Fruit fly (Drosophila melanogaster) whole organism, embryonic: ENCODE data around the gene CG34258.

Experiments used
- CG1024 ChIP-seq: fragments of 200-800 bp; sonication (Bioruptor generic); IDR thresholded peaks from 2 replicates; pipeline ENCODE4 v1.3.6; 2022; ENCODE audit warnings: missing biosample characterization, missing genetic modification characterization
- CG10431 ChIP-seq: fragments of 200-800 bp; sonication (Bioruptor generic); optimal IDR thresholded peaks from 3 replicates; lab custom pipeline; 2018; ENCODE audit warnings: missing biosample characterization, mild to moderate bottlenecking, missing genetic modification characterization
- CG11695 ChIP-seq: fragments of 200-800 bp; sonication (Bioruptor generic); IDR thresholded peaks from 3 replicates; pipeline ENCODE4 v1.3.6; 2022; ENCODE audit warnings: missing biosample characterization, missing genetic modification characterization
- CG11696 ChIP-seq: fragments of 200-800 bp; sonication (Bioruptor generic); IDR thresholded peaks from 2 replicates; pipeline ENCODE4 v1.3.6; 2022; ENCODE audit warnings: missing biosample characterization, missing genetic modification characterization
- CG13296 ChIP-seq: fragments of 200-800 bp; sonication (Bioruptor generic); optimal IDR thresholded peaks from 3 replicates; lab custom pipeline; 2018; ENCODE audit warnings: missing biosample characterization, mild to moderate bottlenecking, missing genetic modification characterization
- CG14050 ChIP-seq: fragments of 200-800 bp; sonication (Bioruptor generic); IDR thresholded peaks from 3 replicates; pipeline ENCODE4 v1.3.6; 2022; ENCODE audit warnings: missing biosample characterization, missing genetic modification characterization
- CG16815 ChIP-seq: fragments of 200-800 bp; sonication (Bioruptor generic); optimal IDR thresholded peaks from 3 replicates; lab custom pipeline; 2017; ENCODE audit warnings: missing biosample characterization, mild to moderate bottlenecking, missing genetic modification characterization
- CG17568 ChIP-seq: fragments of 200-800 bp; sonication (Bioruptor generic); optimal IDR thresholded peaks from 2 replicates; lab custom pipeline; 2018; ENCODE audit warnings: missing biosample characterization, mild to moderate bottlenecking, missing genetic modification characterization, moderate library complexity
- CG18262 ChIP-seq: fragments of 200-800 bp; optimal IDR thresholded peaks from 3 replicates; lab custom pipeline; 2019; ENCODE audit warnings: missing biosample characterization, mild to moderate bottlenecking, missing genetic modification characterization, moderate library complexity
- CG18476 ChIP-seq: fragments of 200-800 bp; sonication (Bioruptor generic); optimal IDR thresholded peaks from 2 replicates; lab custom pipeline; 2016; ENCODE audit warnings: missing biosample characterization, mild to moderate bottlenecking, missing genetic modification characterization
- CG2120 ChIP-seq: fragments of 200-800 bp; sonication (Bioruptor generic); optimal IDR thresholded peaks from 3 replicates; lab custom pipeline; 2016; ENCODE audit warnings: missing biosample characterization, missing genetic modification characterization
- CG31441 ChIP-seq: fragments of 200-800 bp; sonication (Bioruptor generic); IDR thresholded peaks from 2 replicates; pipeline ENCODE4 v1.3.6; 2022; ENCODE audit warnings: missing biosample characterization, missing genetic modification characterization
- CG3847 ChIP-seq: fragments of 200-800 bp; sonication (Bioruptor generic); IDR thresholded peaks from 2 replicates; pipeline ENCODE4 v1.3.6; 2022; ENCODE audit warnings: missing biosample characterization, missing genetic modification characterization
- CG6689 ChIP-seq: fragments of 200-800 bp; sonication (Bioruptor generic); IDR thresholded peaks from 2 replicates; pipeline ENCODE4 v1.3.6; 2022; ENCODE audit warnings: missing biosample characterization, missing genetic modification characterization
- CG6765 ChIP-seq: fragments of 200-800 bp; sonication (Bioruptor generic); optimal IDR thresholded peaks from 3 replicates; lab custom pipeline; 2017; ENCODE audit warnings: missing biosample characterization, mild to moderate bottlenecking, missing genetic modification characterization
- CG6813 ChIP-seq: fragments of 200-800 bp; sonication (Bioruptor generic); optimal IDR thresholded peaks from 2 replicates; lab custom pipeline; 2017; ENCODE audit warnings: missing biosample characterization, missing genetic modification characterization, mild to moderate bottlenecking, moderate library complexity, missing genetic modification reagents
- CG6854 ChIP-seq: fragments of 200-800 bp; sonication (Bioruptor generic); optimal IDR thresholded peaks from 3 replicates; lab custom pipeline; 2017; ENCODE audit warnings: missing biosample characterization, mild to moderate bottlenecking, missing genetic modification characterization
- CG7357 ChIP-seq: fragments of 200-800 bp; sonication (Bioruptor generic); IDR thresholded peaks from 3 replicates; pipeline ENCODE4 v1.3.6; 2022; ENCODE audit warnings: missing biosample characterization, missing genetic modification characterization
- CG8290 ChIP-seq, 3 experiments: fragments of 200-800 bp; sonication (Bioruptor generic); optimal IDR thresholded peaks; 2 replicates each; lab custom pipeline; 2016 to 2019; ENCODE audit warnings: missing biosample characterization in 3 of 3, missing genetic modification characterization in 3 of 3, mild to moderate bottlenecking in 2 of 3, moderate library complexity in 1 of 3
- CG9609 ChIP-seq: fragments of 200-800 bp; sonication (Bioruptor generic); optimal IDR thresholded peaks from 3 replicates; lab custom pipeline; 2016; ENCODE audit warnings: missing biosample characterization, missing genetic modification characterization
- CG9932 ChIP-seq: fragments of 200-800 bp; sonication (Bioruptor generic); IDR thresholded peaks from 2 replicates; pipeline ENCODE4 v1.3.6; 2022; ENCODE audit warnings: missing biosample characterization, missing genetic modification characterization
- Dip3 ChIP-seq: fragments of 200-800 bp; sonication (Bioruptor generic); optimal IDR thresholded peaks from 3 replicates; lab custom pipeline; 2016; ENCODE audit warnings: missing biosample characterization, missing genetic modification characterization
- Fer3 ChIP-seq: fragments of 200-800 bp; sonication (Bioruptor generic); optimal IDR thresholded peaks from 2 replicates; lab custom pipeline; 2018; ENCODE audit warnings: missing biosample characterization, mild to moderate bottlenecking, missing genetic modification characterization, moderate library complexity
- Hr51 ChIP-seq, 2 experiments: fragments of 200-800 bp; sonication (Bioruptor generic); optimal IDR thresholded peaks; 2 replicates in 1 of 2; 3 replicates in 1 of 2; lab custom pipeline; 2016 to 2018; ENCODE audit warnings: missing biosample characterization in 2 of 2, missing genetic modification characterization in 2 of 2, mild to moderate bottlenecking in 1 of 2, moderate library complexity in 1 of 2
- Hsf ChIP-seq: fragments of 200-800 bp; sonication (Bioruptor generic); optimal IDR thresholded peaks from 3 replicates; lab custom pipeline; 2016; ENCODE audit warnings: missing biosample characterization, missing genetic modification characterization
- MTF-1 ChIP-seq: fragments of 200-800 bp; sonication (Bioruptor generic); optimal IDR thresholded peaks from 2 replicates; lab custom pipeline; 2018; ENCODE audit warnings: missing biosample characterization, mild to moderate bottlenecking, missing genetic modification characterization, borderline replicate concordance
- Max ChIP-seq: fragments of 200-800 bp; sonication (Bioruptor generic); optimal IDR thresholded peaks from 2 replicates; lab custom pipeline; 2016; ENCODE audit warnings: missing biosample characterization, mild to moderate bottlenecking, missing genetic modification characterization
- Sox102F ChIP-seq: fragments of 200-800 bp; sonication (Bioruptor generic); optimal IDR thresholded peaks from 2 replicates; lab custom pipeline; 2018; ENCODE audit warnings: missing biosample characterization, mild to moderate bottlenecking, missing genetic modification characterization, moderate library complexity
- Spps ChIP-seq: fragments of 200-800 bp; sonication (Bioruptor generic); optimal IDR thresholded peaks from 2 replicates; lab custom pipeline; 2018; ENCODE audit warnings: missing biosample characterization, mild to moderate bottlenecking, missing genetic modification characterization
- bbx ChIP-seq: fragments of 200-800 bp; sonication (Bioruptor generic); IDR thresholded peaks from 2 replicates; pipeline ENCODE4 v1.3.6; 2022; ENCODE audit warnings: missing biosample characterization, missing genetic modification characterization; ENCODE audit not compliant: partially characterized antibody
- bsh ChIP-seq, 2 experiments: fragments of 200-800 bp; sonication (Bioruptor generic); optimal IDR thresholded peaks; 2 replicates each; lab custom pipeline; 2017 to 2018; ENCODE audit warnings: mild to moderate bottlenecking in 2 of 2, missing biosample characterization in 2 of 2, missing genetic modification characterization in 2 of 2, moderate library complexity in 1 of 2
- cas ChIP-seq: fragments of 200-800 bp; sonication (Bioruptor generic); IDR thresholded peaks from 2 replicates; pipeline ENCODE4 v1.3.6; 2022; ENCODE audit warnings: missing biosample characterization, missing genetic modification characterization
- ci ChIP-seq: fragments of 200-800 bp; sonication (Bioruptor generic); IDR thresholded peaks from 3 replicates; pipeline ENCODE4 v1.3.6; 2022; ENCODE audit warnings: missing biosample characterization, missing genetic modification characterization
- croc ChIP-seq: fragments of 200-800 bp; sonication (Bioruptor generic); conservative IDR thresholded peaks from 3 replicates; pipeline ENCODE4 v1.3.6; 2022; ENCODE audit warnings: missing biosample characterization, missing genetic modification characterization
- danr ChIP-seq: fragments of 200-800 bp; sonication (Bioruptor generic); IDR thresholded peaks from 2 replicates; pipeline ENCODE4 v1.3.6; 2022; ENCODE audit warnings: missing biosample characterization, missing genetic modification characterization
- dmrt99B ChIP-seq: fragments of 200-800 bp; sonication (Bioruptor generic); optimal IDR thresholded peaks from 2 replicates; lab custom pipeline; 2018; ENCODE audit warnings: missing biosample characterization, mild to moderate bottlenecking, missing genetic modification characterization, moderate library complexity
- dysf ChIP-seq: fragments of 200-800 bp; sonication (Bioruptor generic); IDR thresholded peaks from 3 replicates; pipeline ENCODE4 v1.3.6; 2022; ENCODE audit warnings: missing biosample characterization, missing genetic modification characterization
- jigr1 ChIP-seq: fragments of 200-800 bp; sonication (Bioruptor generic); IDR thresholded peaks from 3 replicates; pipeline ENCODE4 v1.3.6; 2022; ENCODE audit warnings: missing biosample characterization, missing genetic modification characterization
- ken ChIP-seq: fragments of 200-800 bp; sonication (Bioruptor generic); IDR thresholded peaks from 3 replicates; pipeline ENCODE4 v1.3.6; 2022; ENCODE audit warnings: missing biosample characterization, missing genetic modification characterization
- klu ChIP-seq: fragments of 200-800 bp; sonication (Bioruptor generic); IDR thresholded peaks from 2 replicates; pipeline ENCODE4 v1.3.6; 2022; ENCODE audit warnings: missing biosample characterization, missing genetic modification characterization
- lab ChIP-seq: fragments of 200-800 bp; sonication (Bioruptor generic); optimal IDR thresholded peaks from 3 replicates; lab custom pipeline; 2017; ENCODE audit warnings: missing biosample characterization, missing genetic modification characterization, mild to moderate bottlenecking, moderate library complexity, missing genetic modification reagents
- pho ChIP-seq: fragments of 200-800 bp; sonication (Bioruptor generic); optimal IDR thresholded peaks from 2 replicates; lab custom pipeline; 2016; ENCODE audit warnings: missing biosample characterization, missing genetic modification characterization
- prd ChIP-seq, 3 experiments: fragments of >200 bp in 2 of 3; fragments of 200-800 bp in 1 of 3; sonication (Bioruptor generic) in 1 of 3; optimal IDR thresholded peaks in 2 of 3; IDR thresholded peaks in 1 of 3; 2 replicates in 2 of 3; 3 replicates in 1 of 3; pipeline versions ENCODE4 v1.3.6 to Lab custom; 2017 to 2022; ENCODE audit warnings: missing biosample characterization in 1 of 3, missing genetic modification characterization in 1 of 3
- pzg ChIP-seq: fragments of 200-800 bp; sonication (Bioruptor generic); optimal IDR thresholded peaks from 3 replicates; lab custom pipeline; 2018; ENCODE audit warnings: missing biosample characterization, mild to moderate bottlenecking, missing genetic modification characterization, moderate library complexity
- ranshi ChIP-seq: fragments of 200-800 bp; sonication (Bioruptor generic); IDR thresholded peaks from 2 replicates; pipeline ENCODE4 v1.3.6; 2022; ENCODE audit warnings: missing biosample characterization, missing genetic modification characterization
- slbo ChIP-seq: fragments of 200-800 bp; sonication (Bioruptor generic); IDR thresholded peaks from 2 replicates; pipeline ENCODE4 v1.3.6; 2022; ENCODE audit warnings: missing biosample characterization, missing genetic modification characterization
- sug ChIP-seq: fragments of 200-800 bp; optimal IDR thresholded peaks from 2 replicates; lab custom pipeline; 2019; ENCODE audit warnings: missing biosample characterization, mild to moderate bottlenecking, missing genetic modification characterization, moderate library complexity
- tio ChIP-seq: fragments of 200-800 bp; sonication (Bioruptor generic); optimal IDR thresholded peaks from 2 replicates; lab custom pipeline; 2017; ENCODE audit warnings: missing biosample characterization, missing genetic modification characterization, inconsistent platforms
- vvl ChIP-seq: fragments of 200-800 bp; sonication (Bioruptor generic); IDR thresholded peaks from 2 replicates; pipeline ENCODE4 v1.3.6; 2022; ENCODE audit warnings: missing biosample characterization, missing genetic modification characterization
- zfh2 ChIP-seq: fragments of 200-800 bp; sonication (Bioruptor generic); optimal IDR thresholded peaks from 2 replicates; lab custom pipeline; 2016; ENCODE audit warnings: missing biosample characterization, missing genetic modification characterization

The CG34258 gene

DNA sequence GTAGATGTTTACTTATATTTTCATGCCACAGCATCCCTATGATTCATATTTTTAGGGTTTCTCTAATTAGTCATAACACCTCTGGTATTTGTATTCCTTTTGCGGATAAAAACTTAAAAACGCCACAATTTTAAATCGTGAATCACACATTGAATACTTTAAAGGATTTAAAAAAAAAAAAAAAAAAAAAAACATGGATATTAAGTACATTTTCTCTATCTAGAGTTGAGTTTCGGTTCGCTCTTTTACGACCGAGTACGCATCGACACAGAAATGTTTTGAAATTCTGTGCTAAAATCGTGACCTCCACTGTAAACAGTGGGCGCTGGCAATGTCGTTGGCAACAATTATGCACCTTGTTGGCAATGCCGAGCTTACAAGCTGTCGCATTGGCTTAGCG is 46.3 kb downstream of the CG34258 start (continued):
- TF ChIP-seq ken (GFP tag; lab: Robert Waterston, UW) = no peak
- no peak for TF ChIP-seq CG13296 (GFP tag; lab: Kevin White, UChicago)
- TF ChIP-seq CG6854 (GFP tag; lab: Kevin White, UChicago) = no peak
- no peak for TF ChIP-seq vvl
- TF ChIP-seq ranshi (GFP tag; lab: Robert Waterston, UW) = 0 out of 2 replicates have a peak, but pooled peaks have one; percentile 20
- TF ChIP-seq CG9609 = peak; percentile 1
- no peak for TF ChIP-seq CG18476
- TF ChIP-seq prd (optimal IDR thresholded peaks at IDR 0.05; lab: Kevin White, UChicago) = no peak
- TF ChIP-seq prd (GFP tag; IDR thresholded peaks at IDR 0.05; lab: Robert Waterston, UW) = 0 out of 3 replicates have a peak, but pooled peaks have one; percentile 16
- TF ChIP-seq pho = peak; percentile 35
- TF ChIP-seq dysf (GFP tag; lab: Robert Waterston, UW) = 0 out of 3 replicates have a peak, but pooled peaks have one; percentile 34
- no peak for TF ChIP-seq CG14050 (GFP tag; lab: Robert Waterston, UW)
- TF ChIP-seq Sox102F (GFP tag; lab: Kevin White, UChicago) = peak; percentile 35
- no peak for TF ChIP-seq sug (tag; lab: Kevin White, UChicago)
- TF ChIP-seq bbx = no peak
- TF ChIP-seq jigr1 (GFP tag; lab: Robert Waterston, UW) = no peak
- TF ChIP-seq bsh (GFP tag; optimal IDR thresholded peaks at IDR 0.05; lab: Kevin White, UChicago) = peak in 1 of 2 experiments; percentile 21
- 0 out of 2 replicates have a peak, but pooled peaks have one; percentile 22 for TF ChIP-seq CG3847 (GFP tag; lab: Robert Waterston, UW)
- TF ChIP-seq lab (GFP tag; lab: Kevin White, UChicago) = peak; percentile 11
- TF ChIP-seq CG31441 (GFP tag; lab: Robert Waterston, UW) = no peak
- TF ChIP-seq pzg (GFP tag; lab: Kevin White, UChicago) = no peak
- TF ChIP-seq Hr51 (GFP tag; optimal IDR thresholded peaks at IDR 0.05; lab: Kevin White, UChicago) = peak in 1 of 2 experiments; percentile 43
- no peak for TF ChIP-seq CG10431 (GFP tag; lab: Kevin White, UChicago)
- no peak for TF ChIP-seq CG16815 (GFP tag; lab: Kevin White, UChicago)
- TF ChIP-seq CG2120 (GFP tag; lab: Kevin White, UChicago) = peak; percentile 51
- 0 out of 3 replicates have a peak, but pooled peaks have one; percentile 8 for TF ChIP-seq CG11695
- TF ChIP-seq CG17568 = no peak
- TF ChIP-seq Max (GFP tag; lab: Kevin White, UChicago) = no peak
- TF ChIP-seq CG7357 (GFP tag; lab: Robert Waterston, UW) = no peak
- no peak for TF ChIP-seq danr (GFP tag; lab: Robert Waterston, UW)
- TF ChIP-seq MTF-1 = no peak
- peak; percentile 40 for TF ChIP-seq Hsf (GFP tag; lab: Kevin White, UChicago)
- TF ChIP-seq CG6765 (GFP tag; lab: Kevin White, UChicago) = no peak
- no peak for TF ChIP-seq Fer3
- peak; percentile 31 for TF ChIP-seq zfh2 (GFP tag; lab: Kevin White, UChicago)
- TF ChIP-seq klu (GFP tag; lab: Robert Waterston, UW) = no peak
- TF ChIP-seq CG1024 (GFP tag; lab: Robert Waterston, UW) = no peak
- peak; percentile 39 for TF ChIP-seq tio
- TF ChIP-seq CG8290 (GFP tag; optimal IDR thresholded peaks at IDR 0.05; lab: Kevin White, UChicago) = no peak
- no peak for TF ChIP-seq CG8290 (tag; optimal IDR thresholded peaks at IDR 0.05; lab: Kevin White, UChicago)
- TF ChIP-seq cas (GFP tag; lab: Robert Waterston, UW) = no peak
- peak; percentile 31 for TF ChIP-seq Dip3
- TF ChIP-seq CG6813 = no peak
- TF ChIP-seq dmrt99B = peak; percentile 16
- peak; percentile 46; the same call in 1 of the 3 replicates for TF ChIP-seq ci
- peak; percentile 54 for TF ChIP-seq slbo (GFP tag; lab: Robert Waterston, UW)
- TF ChIP-seq CG11696 = peak; percentile 81
- TF ChIP-seq CG9932 = peak; percentile 41
- TF ChIP-seq CG18262 (tag; lab: Kevin White, UChicago) = peak; percentile 5
- TF ChIP-seq CG6689 = peak; percentile 24; the same call in 1 of the 2 replicates
- TF ChIP-seq Spps (tag; lab: Kevin White, UChicago) = no peak
- TF ChIP-seq croc (GFP tag; lab: Robert Waterston, UW) = no peak
